Fruit fly (Drosophila melanogaster) whole organism, embryonic: ENCODE measurements around the gene CG14676.

ENCODE experiments used
- B-H1 ChIP-seq: fragments of 200-800 bp; sonication (Bioruptor generic); IDR thresholded peaks from 3 replicates; pipeline ENCODE4 v1.3.6; 2022; ENCODE audit warnings: missing biosample characterization, missing genetic modification characterization
- CG10209 ChIP-seq: fragments of 200-800 bp; sonication (Bioruptor generic); optimal IDR thresholded peaks from 3 replicates; lab custom pipeline; 2017; ENCODE audit warnings: missing biosample characterization, mild to moderate bottlenecking, missing genetic modification characterization, missing genetic modification reagents
- CG12942 ChIP-seq: fragments of 200-800 bp; sonication (Bioruptor generic); optimal IDR thresholded peaks from 3 replicates; lab custom pipeline; 2016; ENCODE audit warnings: missing biosample characterization, missing genetic modification characterization
- CG14014 ChIP-seq: fragments of 200-800 bp; sonication (Bioruptor generic); IDR thresholded peaks from 2 replicates; pipeline ENCODE4 v1.3.6; 2022; ENCODE audit warnings: missing biosample characterization, missing genetic modification characterization
- CG14667 ChIP-seq: fragments of 200-800 bp; sonication (Bioruptor generic); IDR thresholded peaks from 2 replicates; pipeline ENCODE4 v1.3.6; 2022; ENCODE audit warnings: missing biosample characterization, missing genetic modification characterization
- CG14965 ChIP-seq: fragments of 200-800 bp; sonication (Bioruptor generic); optimal IDR thresholded peaks from 2 replicates; lab custom pipeline; 2016; ENCODE audit warnings: missing biosample characterization, missing genetic modification characterization, borderline replicate concordance
- CG15073 ChIP-seq: fragments of 200-800 bp; sonication (Bioruptor generic); optimal IDR thresholded peaks from 2 replicates; lab custom pipeline; 2016; ENCODE audit warnings: missing biosample characterization, missing genetic modification characterization
- CG16815 ChIP-seq: fragments of 200-800 bp; sonication (Bioruptor generic); optimal IDR thresholded peaks from 3 replicates; lab custom pipeline; 2017; ENCODE audit warnings: missing biosample characterization, mild to moderate bottlenecking, missing genetic modification characterization
- CG17612 ChIP-seq: fragments of 200-800 bp; sonication (Bioruptor generic); IDR thresholded peaks from 2 replicates; pipeline ENCODE4 v1.3.6; 2022; ENCODE audit warnings: missing biosample characterization, missing genetic modification characterization
- CG17829 ChIP-seq: fragments of 200-800 bp; optimal IDR thresholded peaks from 2 replicates; lab custom pipeline; 2019; ENCODE audit warnings: missing biosample characterization, mild to moderate bottlenecking, missing genetic modification characterization, moderate library complexity
- CG18599 ChIP-seq: fragments of 200-800 bp; sonication (Bioruptor generic); optimal IDR thresholded peaks from 3 replicates; lab custom pipeline; 2017; ENCODE audit warnings: missing biosample characterization, missing genetic modification characterization, mild to moderate bottlenecking, moderate library complexity, missing genetic modification reagents
- CG2202 ChIP-seq: fragments of 200-800 bp; sonication (Bioruptor generic); optimal IDR thresholded peaks from 2 replicates; lab custom pipeline; 2018; ENCODE audit warnings: missing biosample characterization, mild to moderate bottlenecking, missing genetic modification characterization
- CG2712 ChIP-seq: fragments of 200-800 bp; optimal IDR thresholded peaks from 3 replicates; lab custom pipeline; 2019; ENCODE audit warnings: missing biosample characterization, mild to moderate bottlenecking, missing genetic modification characterization, moderate library complexity
- CG34376 ChIP-seq: fragments of 200-800 bp; sonication (Bioruptor generic); optimal IDR thresholded peaks from 2 replicates; lab custom pipeline; 2018; ENCODE audit warnings: missing biosample characterization, mild to moderate bottlenecking, missing genetic modification characterization
- CG4282 ChIP-seq: fragments of 200-800 bp; sonication (Bioruptor generic); optimal IDR thresholded peaks from 2 replicates; lab custom pipeline; 2016; ENCODE audit warnings: missing biosample characterization, missing genetic modification characterization
- CG5953 ChIP-seq: fragments of 200-800 bp; sonication (Bioruptor generic); IDR thresholded peaks from 2 replicates; pipeline ENCODE4 v1.3.6; 2022; ENCODE audit warnings: missing biosample characterization, missing genetic modification characterization
- CG8924 ChIP-seq: fragments of 200-800 bp; optimal IDR thresholded peaks from 3 replicates; lab custom pipeline; 2019; ENCODE audit warnings: missing biosample characterization, mild to moderate bottlenecking, missing genetic modification characterization, moderate library complexity
- CG9727 ChIP-seq: fragments of 200-800 bp; sonication (Bioruptor generic); optimal IDR thresholded peaks from 3 replicates; lab custom pipeline; 2017; ENCODE audit warnings: missing biosample characterization, mild to moderate bottlenecking, missing genetic modification characterization
- D19A ChIP-seq: fragments of 200-800 bp; optimal IDR thresholded peaks from 3 replicates; lab custom pipeline; 2019; ENCODE audit warnings: missing biosample characterization, mild to moderate bottlenecking, missing genetic modification characterization, moderate library complexity
- Doc2 ChIP-seq: fragments of 200-800 bp; sonication (Bioruptor generic); IDR thresholded peaks from 2 replicates; pipeline ENCODE4 v1.3.6; 2022; ENCODE audit warnings: missing biosample characterization, missing genetic modification characterization
- Eip74EF ChIP-seq, 2 experiments: fragments of 200-800 bp in 1 of 2; fragments of >200 bp in 1 of 2; sonication (Bioruptor generic) in 1 of 2; optimal IDR thresholded peaks; 2 replicates each; lab custom pipeline; 2017 to 2019; ENCODE audit warnings: missing biosample characterization in 2 of 2, missing genetic modification characterization in 2 of 2, mild to moderate bottlenecking in 1 of 2, moderate library complexity in 1 of 2
- Hand ChIP-seq: fragments of 200-800 bp; sonication (Bioruptor generic); optimal IDR thresholded peaks from 2 replicates; lab custom pipeline; 2017; ENCODE audit warnings: mild to moderate bottlenecking, missing biosample characterization, missing genetic modification reagents, missing genetic modification characterization
- Lim3 ChIP-seq: fragments of 200-800 bp; sonication (Bioruptor generic); IDR thresholded peaks from 2 replicates; pipeline ENCODE4 v1.3.6; 2022; ENCODE audit warnings: missing biosample characterization, missing genetic modification characterization
- MESR4 ChIP-seq: fragments of 200-800 bp; sonication (Bioruptor generic); optimal IDR thresholded peaks from 2 replicates; lab custom pipeline; 2018; ENCODE audit warnings: missing biosample characterization, mild to moderate bottlenecking, missing genetic modification characterization, moderate library complexity
- Med ChIP-seq: fragments of 200-800 bp; sonication (Bioruptor generic); peaks from one replicate; lab custom pipeline; 2016; ENCODE audit warnings: missing biosample characterization, missing genetic modification characterization, mild to moderate bottlenecking, inconsistent platforms, moderate library complexity
- Mrtf ChIP-seq: fragments of 200-800 bp; sonication (Bioruptor generic); IDR thresholded peaks from 3 replicates; pipeline ENCODE4 v1.3.6; 2022; ENCODE audit warnings: missing biosample characterization, missing genetic modification characterization
- Pdp1 ChIP-seq, 2 experiments: fragments of 200-800 bp; sonication (Bioruptor generic); optimal IDR thresholded peaks; 3 replicates each; lab custom pipeline; 2016; ENCODE audit warnings: missing biosample characterization in 2 of 2, missing genetic modification characterization in 2 of 2, mild to moderate bottlenecking in 1 of 2, moderate library complexity in 1 of 2
- Xbp1 ChIP-seq: fragments of 200-800 bp; sonication (Bioruptor generic); optimal IDR thresholded peaks from 3 replicates; lab custom pipeline; 2016; ENCODE audit warnings: missing biosample characterization, mild to moderate bottlenecking, missing genetic modification characterization
- aop ChIP-seq: fragments of 200-800 bp; sonication (Bioruptor generic); IDR thresholded peaks from 2 replicates; pipeline ENCODE4 v1.3.6; 2022; ENCODE audit warnings: missing biosample characterization, missing genetic modification characterization
- bbx ChIP-seq: fragments of 200-800 bp; sonication (Bioruptor generic); IDR thresholded peaks from 2 replicates; pipeline ENCODE4 v1.3.6; 2022; ENCODE audit warnings: missing biosample characterization, missing genetic modification characterization; ENCODE audit not compliant: partially characterized antibody
- chinmo ChIP-seq: fragments of 200-800 bp; sonication (Bioruptor generic); IDR thresholded peaks from 4 replicates; pipeline ENCODE4 v1.3.6; 2022; ENCODE audit warnings: missing biosample characterization, missing genetic modification characterization; ENCODE audit not compliant: partially characterized antibody
- cwo ChIP-seq: fragments of 200-800 bp; sonication (Bioruptor generic); optimal IDR thresholded peaks from 3 replicates; lab custom pipeline; 2017; ENCODE audit warnings: missing biosample characterization, missing genetic modification characterization, mild to moderate bottlenecking, moderate library complexity, missing genetic modification reagents
- dm ChIP-seq: fragments of 200-800 bp; sonication (Bioruptor generic); optimal IDR thresholded peaks from 3 replicates; lab custom pipeline; 2016; ENCODE audit warnings: missing biosample characterization, missing genetic modification characterization
- exex ChIP-seq: fragments of 200-800 bp; sonication (Bioruptor generic); optimal IDR thresholded peaks from 4 replicates; lab custom pipeline; 2018; ENCODE audit warnings: missing biosample characterization, mild to moderate bottlenecking, missing genetic modification characterization, moderate library complexity
- eyg ChIP-seq: fragments of 200-800 bp; sonication (Bioruptor generic); optimal IDR thresholded peaks from 3 replicates; lab custom pipeline; 2016; ENCODE audit warnings: missing biosample characterization, missing genetic modification characterization
- fd64A ChIP-seq: fragments of 200-800 bp; sonication (Bioruptor generic); optimal IDR thresholded peaks from 3 replicates; lab custom pipeline; 2018; ENCODE audit warnings: missing biosample characterization, mild to moderate bottlenecking, missing genetic modification characterization
- fru ChIP-seq: fragments of >200 bp; optimal IDR thresholded peaks from 2 replicates; lab custom pipeline; 2017
- grn ChIP-seq: fragments of 200-800 bp; sonication (Bioruptor generic); optimal IDR thresholded peaks from 3 replicates; lab custom pipeline; 2017; ENCODE audit warnings: missing biosample characterization, missing genetic modification characterization
- hbn ChIP-seq: fragments of 200-800 bp; sonication (Bioruptor generic); IDR thresholded peaks from 2 replicates; pipeline ENCODE4 v1.3.6; 2022; ENCODE audit warnings: missing biosample characterization, missing genetic modification characterization; ENCODE audit not compliant: partially characterized antibody
- lilli ChIP-seq: fragments of 200-800 bp; sonication (Bioruptor generic); optimal IDR thresholded peaks from 3 replicates; lab custom pipeline; 2016; ENCODE audit warnings: missing biosample characterization, missing genetic modification characterization
- mirr ChIP-seq: fragments of 200-800 bp; sonication (Bioruptor generic); optimal IDR thresholded peaks from 3 replicates; lab custom pipeline; 2018; ENCODE audit warnings: missing biosample characterization, mild to moderate bottlenecking, missing genetic modification characterization
- pnt ChIP-seq: fragments of 200-800 bp; sonication (Bioruptor generic); optimal IDR thresholded peaks from 3 replicates; lab custom pipeline; 2016; ENCODE audit warnings: missing biosample characterization, missing genetic modification characterization
- ro ChIP-seq: fragments of 200-800 bp; sonication (Bioruptor generic); IDR thresholded peaks from 2 replicates; pipeline ENCODE4 v1.3.6; 2022; ENCODE audit warnings: missing biosample characterization, missing genetic modification characterization
- slbo ChIP-seq: fragments of 200-800 bp; sonication (Bioruptor generic); IDR thresholded peaks from 2 replicates; pipeline ENCODE4 v1.3.6; 2022; ENCODE audit warnings: missing biosample characterization, missing genetic modification characterization
- stwl ChIP-seq: fragments of 200-800 bp; sonication (Bioruptor generic); optimal IDR thresholded peaks from 3 replicates; lab custom pipeline; 2018; ENCODE audit warnings: missing biosample characterization, mild to moderate bottlenecking, missing genetic modification characterization, moderate library complexity
- sug ChIP-seq: fragments of 200-800 bp; optimal IDR thresholded peaks from 2 replicates; lab custom pipeline; 2019; ENCODE audit warnings: missing biosample characterization, mild to moderate bottlenecking, missing genetic modification characterization, moderate library complexity

The CG14676 gene

dm6 chr3R:5838683-5839365 is 8.2 kb upstream of the CG14676 start (continued):
- TF ChIP-seq lilli (GFP tag; lab: Kevin White, UChicago) = no peak
- no peak for TF ChIP-seq CG14667 (GFP tag; lab: Robert Waterston, UW)
- no peak for TF ChIP-seq Lim3 (GFP tag; lab: Robert Waterston, UW)
- no peak for TF ChIP-seq CG2202
- TF ChIP-seq fru (lab: Kevin White, UChicago) = no peak
- TF ChIP-seq CG14965 (GFP tag; lab: Kevin White, UChicago) = no peak
- no peak for TF ChIP-seq Xbp1 (GFP tag; lab: Kevin White, UChicago)
- TF ChIP-seq bbx (GFP tag; lab: Robert Waterston, UW) = no peak
- TF ChIP-seq CG18599 (GFP tag; lab: Kevin White, UChicago) = peak; percentile 5
- 0 out of 3 replicates have a peak, but pooled peaks have one; percentile 33 for TF ChIP-seq Mrtf (GFP tag; lab: Robert Waterston, UW)
- no peak for TF ChIP-seq fd64A
- TF ChIP-seq CG17829 (tag; lab: Kevin White, UChicago) = no peak
- TF ChIP-seq CG4282 = no peak
- no peak for TF ChIP-seq CG8924
- no peak for TF ChIP-seq Doc2 (GFP tag; lab: Robert Waterston, UW)
- no peak for TF ChIP-seq eyg
- TF ChIP-seq slbo = no peak
- peak; percentile 3 for TF ChIP-seq CG9727 (GFP tag; lab: Kevin White, UChicago)
- no peak for TF ChIP-seq CG14014
- TF ChIP-seq aop (GFP tag; lab: Robert Waterston, UW) = no peak
- TF ChIP-seq stwl (tag; lab: Kevin White, UChicago) = no peak

dm6 chr3R:5840870-5841269 is 6.2 kb upstream of the CG14676 start, which contains the start of gene CG1213:
CG1213 (plus strand) TSS chr3R:5841170.
- TF ChIP-seq CG15073 (GFP tag; lab: Kevin White, UChicago) (no peak), slbo (no peak), Hand (GFP tag; lab: Kevin White, UChicago) (no peak), CG34376 (GFP tag; lab: Kevin White, UChicago) (no peak), ro (GFP tag; lab: Robert Waterston, UW) (no peak), hbn (GFP tag; lab: Robert Waterston, UW) (no peak), CG17612 (no peak), CG10209 (GFP tag; lab: Kevin White, UChicago) (no peak), CG16815 (no peak), CG2712 (tag; lab: Kevin White, UChicago) (no peak), MESR4 (GFP tag; lab: Kevin White, UChicago) (no peak), Eip74EF (GFP tag; optimal IDR thresholded peaks at IDR 0.05; lab: Kevin White, UChicago) (no peak), CG5953 (no peak), dm (GFP tag; lab: Kevin White, UChicago) (no peak), CG12942 (GFP tag; lab: Kevin White, UChicago) (no peak)

dm6 chr3R:5841290-5841689 is 5.7 kb upstream of the CG14676 start:
- TF ChIP-seq CG34376 (GFP tag; lab: Kevin White, UChicago) (peak; percentile 73), mirr (peak; percentile 75), D19A (tag; lab: Kevin White, UChicago) (no peak), cwo (GFP tag; lab: Kevin White, UChicago) (peak; percentile 88), pnt (GFP tag; lab: Kevin White, UChicago) (no peak), sug (tag; lab: Kevin White, UChicago) (peak; percentile 74), grn (GFP tag; lab: Kevin White, UChicago) (peak; percentile 82), Pdp1 (GFP tag; optimal IDR thresholded peaks at IDR 0.05; lab: Kevin White, UChicago) (peak in 1 of 2 experiments; percentile 22), Med (peak; percentile 21), B-H1 (GFP tag; lab: Robert Waterston, UW) (no peak), exex (tag; lab: Kevin White, UChicago) (peak; percentile 96), chinmo (GFP tag; lab: Robert Waterston, UW) (0 out of 4 replicates have a peak, but pooled peaks have one; percentile 17)
- TF ChIP-seq, all 482 proteins: peak for 9
